Fruit fly (Drosophila melanogaster) whole organism, embryonic: ENCODE data around the gene Hnf4.

Source experiments
- ATbp ChIP-seq: fragments of 200-800 bp; sonication (Bioruptor generic); optimal IDR thresholded peaks from 2 replicates; lab custom pipeline; 2017; ENCODE audit warnings: missing biosample characterization, mild to moderate bottlenecking, missing genetic modification characterization, missing genetic modification reagents
- Asciz ChIP-seq: fragments of 200-800 bp; sonication (Bioruptor generic); optimal IDR thresholded peaks from 2 replicates; lab custom pipeline; 2017; ENCODE audit warnings: missing biosample characterization, mild to moderate bottlenecking, missing genetic modification characterization, missing genetic modification reagents
- B-H1 ChIP-seq: fragments of 200-800 bp; sonication (Bioruptor generic); IDR thresholded peaks from 3 replicates; pipeline ENCODE4 v1.3.6; 2022; ENCODE audit warnings: missing biosample characterization, missing genetic modification characterization
- CG10147 ChIP-seq: fragments of 200-800 bp; sonication (Bioruptor generic); optimal IDR thresholded peaks from 2 replicates; lab custom pipeline; 2019; ENCODE audit warnings: missing biosample characterization, mild to moderate bottlenecking, missing genetic modification characterization, moderate library complexity
- CG1024 ChIP-seq: fragments of 200-800 bp; sonication (Bioruptor generic); IDR thresholded peaks from 2 replicates; pipeline ENCODE4 v1.3.6; 2022; ENCODE audit warnings: missing biosample characterization, missing genetic modification characterization
- CG10366 ChIP-seq: fragments of 200-800 bp; sonication (Bioruptor generic); IDR thresholded peaks from 2 replicates; pipeline ENCODE4 v1.3.6; 2022; ENCODE audit warnings: missing biosample characterization, missing genetic modification characterization
- CG10543 ChIP-seq: fragments of 200-800 bp; sonication (Bioruptor generic); optimal IDR thresholded peaks from 3 replicates; lab custom pipeline; 2017; ENCODE audit warnings: missing biosample characterization, mild to moderate bottlenecking, missing genetic modification characterization, moderate library complexity
- CG11093 ChIP-seq: fragments of 200-800 bp; sonication (Bioruptor generic); IDR thresholded peaks from 3 replicates; pipeline ENCODE4 v1.3.6; 2022; ENCODE audit warnings: missing biosample characterization, missing genetic modification characterization
- CG11247 ChIP-seq: fragments of 200-800 bp; sonication (Bioruptor generic); IDR thresholded peaks from 2 replicates; pipeline ENCODE4 v1.3.6; 2022; ENCODE audit warnings: missing biosample characterization, missing genetic modification characterization
- CG11504 ChIP-seq: fragments of 200-800 bp; sonication (Bioruptor generic); optimal IDR thresholded peaks from 3 replicates; lab custom pipeline; 2019; ENCODE audit warnings: missing biosample characterization, mild to moderate bottlenecking, missing genetic modification characterization, moderate library complexity
- CG12155 ChIP-seq: fragments of 200-800 bp; sonication (Bioruptor generic); optimal IDR thresholded peaks from 3 replicates; lab custom pipeline; 2016; ENCODE audit warnings: missing biosample characterization, missing genetic modification characterization
- CG13123 ChIP-seq: fragments of 200-800 bp; sonication (Bioruptor generic); optimal IDR thresholded peaks from 2 replicates; lab custom pipeline; 2016; ENCODE audit warnings: missing biosample characterization, missing genetic modification characterization
- CG14441 ChIP-seq: fragments of 200-800 bp; sonication (Bioruptor generic); IDR thresholded peaks from 2 replicates; pipeline ENCODE4 v1.3.6; 2022; ENCODE audit warnings: missing biosample characterization, missing genetic modification characterization
- CG15696 ChIP-seq: fragments of 200-800 bp; sonication (Bioruptor generic); optimal IDR thresholded peaks from 2 replicates; lab custom pipeline; 2019; ENCODE audit warnings: missing biosample characterization, mild to moderate bottlenecking, missing genetic modification characterization, moderate library complexity
- CG17385 ChIP-seq: fragments of 200-800 bp; sonication (Bioruptor generic); optimal IDR thresholded peaks from 3 replicates; lab custom pipeline; 2018; ENCODE audit warnings: missing biosample characterization, mild to moderate bottlenecking, missing genetic modification characterization
- CG17829 ChIP-seq: fragments of 200-800 bp; optimal IDR thresholded peaks from 2 replicates; lab custom pipeline; 2019; ENCODE audit warnings: missing biosample characterization, mild to moderate bottlenecking, missing genetic modification characterization, moderate library complexity
- CG18599 ChIP-seq: fragments of 200-800 bp; sonication (Bioruptor generic); optimal IDR thresholded peaks from 3 replicates; lab custom pipeline; 2017; ENCODE audit warnings: missing biosample characterization, missing genetic modification characterization, mild to moderate bottlenecking, moderate library complexity, missing genetic modification reagents
- CG18619 ChIP-seq: fragments of 200-800 bp; sonication (Bioruptor generic); optimal IDR thresholded peaks from 3 replicates; lab custom pipeline; 2017; ENCODE audit warnings: missing biosample characterization, mild to moderate bottlenecking, missing genetic modification characterization
- CG30403 ChIP-seq: fragments of 200-800 bp; sonication (Bioruptor generic); optimal IDR thresholded peaks from 3 replicates; lab custom pipeline; 2016; ENCODE audit warnings: missing biosample characterization, missing genetic modification characterization
- CG3065 ChIP-seq: fragments of 200-800 bp; sonication (Bioruptor generic); optimal IDR thresholded peaks from 2 replicates; lab custom pipeline; 2016; ENCODE audit warnings: missing biosample characterization, missing genetic modification characterization
- CG4820 ChIP-seq: fragments of 200-800 bp; sonication (Bioruptor generic); optimal IDR thresholded peaks from 3 replicates; lab custom pipeline; 2016; ENCODE audit warnings: missing biosample characterization, missing genetic modification characterization
- CG7556 ChIP-seq: fragments of 200-800 bp; sonication (Bioruptor generic); optimal IDR thresholded peaks from 2 replicates; lab custom pipeline; 2017; ENCODE audit warnings: missing biosample characterization, mild to moderate bottlenecking, missing genetic modification characterization
- CG8359 ChIP-seq: fragments of 200-800 bp; sonication (Bioruptor generic); optimal IDR thresholded peaks from 2 replicates; lab custom pipeline; 2017; ENCODE audit warnings: missing biosample characterization, mild to moderate bottlenecking, missing genetic modification characterization, borderline replicate concordance
- CG9215 ChIP-seq: fragments of 200-800 bp; sonication (Bioruptor generic); IDR thresholded peaks from 2 replicates; pipeline ENCODE4 v1.3.6; 2022; ENCODE audit warnings: missing biosample characterization, missing genetic modification characterization
- CG9609 ChIP-seq: fragments of 200-800 bp; sonication (Bioruptor generic); optimal IDR thresholded peaks from 3 replicates; lab custom pipeline; 2016; ENCODE audit warnings: missing biosample characterization, missing genetic modification characterization
- Dfd ChIP-seq, 2 experiments: fragments of >200 bp; optimal IDR thresholded peaks; 2 replicates each; lab custom pipeline; 2017; ENCODE audit warnings: missing biosample characterization in 2 of 2, missing genetic modification characterization in 2 of 2
- Drgx ChIP-seq: fragments of 200-800 bp; sonication (Bioruptor generic); IDR thresholded peaks from 2 replicates; pipeline ENCODE4 v1.3.6; 2022; ENCODE audit warnings: missing biosample characterization, missing genetic modification characterization
- Ets65A ChIP-seq: fragments of 200-800 bp; sonication (Bioruptor generic); peaks from one replicate; lab custom pipeline; 2016; ENCODE audit warnings: missing biosample characterization, missing genetic modification characterization
- Ets97D ChIP-seq: fragments of 200-800 bp; sonication (Bioruptor generic); optimal IDR thresholded peaks from 3 replicates; lab custom pipeline; 2016; ENCODE audit warnings: missing biosample characterization, missing genetic modification characterization
- Fer3 ChIP-seq: fragments of 200-800 bp; sonication (Bioruptor generic); optimal IDR thresholded peaks from 2 replicates; lab custom pipeline; 2018; ENCODE audit warnings: missing biosample characterization, mild to moderate bottlenecking, missing genetic modification characterization, moderate library complexity
- HLH3B ChIP-seq: fragments of 200-800 bp; sonication (Bioruptor generic); IDR thresholded peaks from 2 replicates; pipeline ENCODE4 v1.3.6; 2022; ENCODE audit warnings: missing biosample characterization, missing genetic modification characterization
- HLH54F ChIP-seq: fragments of 200-800 bp; sonication (Bioruptor generic); optimal IDR thresholded peaks from 3 replicates; lab custom pipeline; 2016; ENCODE audit warnings: missing biosample characterization, missing genetic modification characterization
- HmgD ChIP-seq: fragments of 200-800 bp; sonication (Bioruptor generic); optimal IDR thresholded peaks from 3 replicates; lab custom pipeline; 2016; ENCODE audit warnings: missing biosample characterization, missing genetic modification characterization
- Nf-YA ChIP-seq: fragments of 200-800 bp; sonication (Bioruptor generic); IDR thresholded peaks from 2 replicates; pipeline ENCODE4 v1.3.6; 2022; ENCODE audit warnings: missing biosample characterization, missing genetic modification characterization
- NfI ChIP-seq: fragments of 200-800 bp; sonication (Bioruptor generic); optimal IDR thresholded peaks from 3 replicates; lab custom pipeline; 2018; ENCODE audit warnings: missing biosample characterization, mild to moderate bottlenecking, missing genetic modification characterization, moderate library complexity
- PHDP ChIP-seq: fragments of 200-800 bp; sonication (Bioruptor generic); optimal IDR thresholded peaks from 3 replicates; lab custom pipeline; 2018; ENCODE audit warnings: missing biosample characterization, mild to moderate bottlenecking, missing genetic modification characterization, moderate library complexity
- Rfx ChIP-seq: fragments of 200-800 bp; sonication (Bioruptor generic); IDR thresholded peaks from 2 replicates; pipeline ENCODE4 v1.3.6; 2022; ENCODE audit warnings: missing biosample characterization, missing genetic modification characterization
- Sry-δ ChIP-seq: fragments of 200-800 bp; sonication (Bioruptor generic); optimal IDR thresholded peaks from 2 replicates; lab custom pipeline; 2016; ENCODE audit warnings: missing biosample characterization, missing genetic modification characterization
- ab ChIP-seq: fragments of 200-800 bp; sonication (Bioruptor generic); optimal IDR thresholded peaks from 2 replicates; lab custom pipeline; 2016; ENCODE audit warnings: missing biosample characterization, missing genetic modification characterization
- ara ChIP-seq: fragments of 200-800 bp; sonication (Bioruptor generic); IDR thresholded peaks from 2 replicates; pipeline ENCODE4 v1.3.6; 2022; ENCODE audit warnings: missing biosample characterization, missing genetic modification characterization
- ato ChIP-seq: fragments of 200-800 bp; sonication (Bioruptor generic); IDR thresholded peaks from 2 replicates; pipeline ENCODE4 v1.3.6; 2022; ENCODE audit warnings: missing biosample characterization, missing genetic modification characterization; ENCODE audit not compliant: partially characterized antibody
- btn ChIP-seq: fragments of 200-800 bp; sonication (Bioruptor generic); optimal IDR thresholded peaks from 2 replicates; lab custom pipeline; 2016; ENCODE audit warnings: missing biosample characterization, missing genetic modification characterization
- cas ChIP-seq: fragments of 200-800 bp; sonication (Bioruptor generic); IDR thresholded peaks from 2 replicates; pipeline ENCODE4 v1.3.6; 2022; ENCODE audit warnings: missing biosample characterization, missing genetic modification characterization
- crol ChIP-seq: fragments of 200-800 bp; sonication (Bioruptor generic); IDR thresholded peaks from 2 replicates; pipeline ENCODE4 v1.3.6; 2022; ENCODE audit warnings: missing biosample characterization, missing genetic modification characterization
- dpn ChIP-seq, 2 experiments: fragments of 200-800 bp; sonication (Bioruptor generic); optimal IDR thresholded peaks; 3 replicates each; lab custom pipeline; 2016; ENCODE audit warnings: missing biosample characterization in 2 of 2, missing genetic modification characterization in 2 of 2
- nerfin-2 ChIP-seq: fragments of 200-800 bp; sonication (Bioruptor generic); IDR thresholded peaks from 2 replicates; pipeline ENCODE4 v1.3.6; 2022; ENCODE audit warnings: missing biosample characterization, missing genetic modification characterization; ENCODE audit not compliant: partially characterized antibody
- pb ChIP-seq: fragments of 200-800 bp; sonication (Bioruptor generic); optimal IDR thresholded peaks from 3 replicates; lab custom pipeline; 2016; ENCODE audit warnings: missing biosample characterization, missing genetic modification characterization
- sens ChIP-seq: fragments of 200-800 bp; sonication (Bioruptor generic); peaks from one replicate; lab custom pipeline; 2016; ENCODE audit warnings: missing biosample characterization, missing genetic modification characterization
- sim ChIP-seq: fragments of 200-800 bp; sonication (Bioruptor generic); IDR thresholded peaks from 2 replicates; pipeline ENCODE4 v1.3.6; 2022; ENCODE audit warnings: missing biosample characterization, missing genetic modification characterization
- slp2 ChIP-seq: fragments of 200-800 bp; sonication (Bioruptor generic); optimal IDR thresholded peaks from 2 replicates; lab custom pipeline; 2016; ENCODE audit warnings: missing biosample characterization, missing genetic modification characterization
- so ChIP-seq: fragments of 200-800 bp; sonication (Bioruptor generic); IDR thresholded peaks from 3 replicates; pipeline ENCODE4 v1.3.6; 2022; ENCODE audit warnings: missing biosample characterization, missing genetic modification characterization
- zen ChIP-seq: fragments of 200-800 bp; sonication (Bioruptor generic); optimal IDR thresholded peaks from 3 replicates; lab custom pipeline; 2018; ENCODE audit warnings: missing biosample characterization, mild to moderate bottlenecking, missing genetic modification characterization, moderate library complexity

The Hnf4 gene

DNA sequence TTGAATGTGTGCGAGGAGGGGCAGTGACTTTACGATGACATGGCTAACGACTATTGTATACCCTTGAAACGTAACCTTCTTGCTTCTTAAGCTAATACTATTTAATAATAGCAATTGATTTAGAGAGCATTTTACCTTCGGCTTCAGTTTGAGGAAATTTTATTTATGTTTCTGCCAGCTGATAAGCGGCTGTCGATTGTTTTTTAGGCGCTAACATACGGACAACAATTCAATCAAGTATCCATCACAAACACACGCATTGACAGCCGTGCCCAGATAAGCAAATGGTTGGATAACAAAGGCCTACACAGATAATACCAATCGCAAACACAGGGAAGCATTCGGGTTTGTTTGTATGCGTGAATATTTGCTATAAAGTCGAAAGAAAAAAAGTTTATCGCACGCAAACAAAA, 28.8 kb upstream of the Hnf4 start (continued):
- TF ChIP-seq Dfd (GFP tag; optimal IDR thresholded peaks at IDR 0.05; lab: Kevin White, UChicago) (no peak), CG14441 (GFP tag; lab: Robert Waterston, UW) (peak; percentile 68), CG1024 (no peak), PHDP (tag; lab: Kevin White, UChicago) (peak; percentile 59), CG11247 (GFP tag; lab: Robert Waterston, UW) (no peak), ab (GFP tag; lab: Kevin White, UChicago) (no peak), CG11093 (no peak), Fer3 (tag; lab: Kevin White, UChicago) (peak; percentile 46), HLH54F (GFP tag; lab: Kevin White, UChicago) (no peak), HmgD (GFP tag; lab: Kevin White, UChicago) (no peak), Nf-YA (GFP tag; lab: Robert Waterston, UW) (no peak), slp2 (GFP tag; lab: Kevin White, UChicago) (no peak), Drgx (GFP tag; lab: Robert Waterston, UW) (0 out of 2 replicates have a peak, but pooled peaks have one; percentile 18), CG30403 (GFP tag; lab: Kevin White, UChicago) (peak; percentile 38), crol (GFP tag; lab: Robert Waterston, UW) (no peak), CG12155 (GFP tag; lab: Kevin White, UChicago) (peak; percentile 25), CG10543 (peak; percentile 56), Sry-δ (GFP tag; lab: Kevin White, UChicago) (no peak), ara (peak; percentile 66), sens (GFP tag; lab: Kevin White, UChicago) (peak; percentile 69), dpn (GFP tag; optimal IDR thresholded peaks at IDR 0.05; lab: Kevin White, UChicago) (peak; percentile 29 to 30), ATbp (GFP tag; lab: Kevin White, UChicago) (peak; percentile 30), NfI (GFP tag; lab: Kevin White, UChicago) (peak; percentile 49), cas (no peak), CG10366 (GFP tag; lab: Robert Waterston, UW) (peak; percentile 58; the same call in 1 of the 2 replicates), HLH3B (GFP tag; lab: Robert Waterston, UW) (no peak), btn (no peak), B-H1 (GFP tag; lab: Robert Waterston, UW) (peak; percentile 12; the same call in 1 of the 3 replicates), CG17385 (GFP tag; lab: Kevin White, UChicago) (peak; percentile 33), CG18599 (GFP tag; lab: Kevin White, UChicago) (peak; percentile 79), nerfin-2 (no peak; the same call in 1 of the 2 replicates), CG9215 (GFP tag; lab: Robert Waterston, UW) (no peak), CG7556 (GFP tag; lab: Kevin White, UChicago) (peak; percentile 38), CG17829 (tag; lab: Kevin White, UChicago) (peak; percentile 18), CG3065 (GFP tag; lab: Kevin White, UChicago) (no peak), Rfx (GFP tag; lab: Robert Waterston, UW) (0 out of 2 replicates have a peak, but pooled peaks have one; percentile 38), Ets97D (no peak), CG18619 (peak; percentile 3), CG15696 (tag; lab: Kevin White, UChicago) (no peak), Ets65A (peak; percentile 67), pb (GFP tag; lab: Kevin White, UChicago) (no peak), zen (tag; lab: Kevin White, UChicago) (no peak), so (no peak), CG8359 (GFP tag; lab: Kevin White, UChicago) (no peak), CG13123 (GFP tag; lab: Kevin White, UChicago) (no peak), Asciz (GFP tag; lab: Kevin White, UChicago) (peak; percentile 30), sim (GFP tag; lab: Robert Waterston, UW) (no peak), CG4820 (GFP tag; lab: Kevin White, UChicago) (no peak), CG11504 (tag; lab: Kevin White, UChicago) (peak; percentile 40), CG9609 (GFP tag; lab: Kevin White, UChicago) (no peak), CG10147 (GFP tag; lab: Kevin White, UChicago) (peak; percentile 25), ato (no peak)
